Worm (Caenorhabditis elegans) whole organism, young adult: ENCODE measurements around the gene Y73F8A.20.

ENCODE experiments used
- F33H1.4 ChIP-seq: fragments of 200-800 bp; sonication (Bioruptor generic); IDR thresholded peaks from 2 replicates; pipeline ENCODE4 v1.3.6; 2022; ENCODE audit warnings: missing genetic modification reagents, missing genetic modification characterization, missing compliant biosample characterization
- F39B2.1 ChIP-seq: fragments of 200-800 bp; sonication (Bioruptor generic); IDR thresholded peaks from 2 replicates; pipeline ENCODE4 v1.3.6; 2022; ENCODE audit warnings: missing genetic modification reagents, missing genetic modification characterization, missing compliant biosample characterization
- F52B5.7 ChIP-seq: sonication (generic microtip); optimal IDR thresholded peaks from 2 replicates; lab custom pipeline; 2016; ENCODE audit warnings: mild to moderate bottlenecking, missing genetic modification characterization, missing compliant biosample characterization
- F55B11.4 ChIP-seq: sonication (generic microtip); optimal IDR thresholded peaks from 2 replicates; lab custom pipeline; 2016; ENCODE audit warnings: missing compliant biosample characterization, missing genetic modification characterization, borderline replicate concordance; ENCODE audit not compliant: insufficient read depth
- F57A8.1 ChIP-seq: fragments of 200-800 bp; sonication (Bioruptor generic); optimal IDR thresholded peaks from 2 replicates; lab custom pipeline; 2018; ENCODE audit warnings: mild to moderate bottlenecking, missing genetic modification characterization, moderate library complexity, missing compliant biosample characterization
- Y95B8A.8 ChIP-seq: fragments of 200-800 bp; sonication (Bioruptor generic); IDR thresholded peaks from 2 replicates; pipeline ENCODE4 v1.3.6; 2022; ENCODE audit warnings: missing genetic modification reagents, missing genetic modification characterization, missing compliant biosample characterization
- aptf-2 ChIP-seq: fragments of 200-800 bp; sonication (Bioruptor generic); conservative IDR thresholded peaks from 2 replicates; pipeline ENCODE4 v1.3.6; 2022; ENCODE audit warnings: missing genetic modification reagents, missing genetic modification characterization, missing compliant biosample characterization
- ceh-27 ChIP-seq: fragments of 200-800 bp; sonication (Bioruptor generic); optimal IDR thresholded peaks from 2 replicates; lab custom pipeline; 2018; ENCODE audit warnings: mild to moderate bottlenecking, missing genetic modification characterization, moderate library complexity, missing compliant biosample characterization
- efl-1 ChIP-seq: fragments of 150-350 bp; optimal IDR thresholded peaks from 2 replicates; lab custom pipeline; 2014; ENCODE audit warnings: missing biosample characterization, missing genetic modification reagents, missing genetic modification characterization
- fkh-3 ChIP-seq: sonication (generic microtip); optimal IDR thresholded peaks from 2 replicates; lab custom pipeline; 2016; ENCODE audit warnings: mild to moderate bottlenecking, missing genetic modification characterization, missing compliant biosample characterization
- nhr-80 ChIP-seq: sonication (generic microtip); optimal IDR thresholded peaks from 2 replicates; lab custom pipeline; 2016; ENCODE audit warnings: missing genetic modification characterization, missing compliant biosample characterization
- nhr-90 ChIP-seq: sonication (generic microtip); optimal IDR thresholded peaks from 2 replicates; lab custom pipeline; 2016; ENCODE audit warnings: missing genotype, mild to moderate bottlenecking, missing genetic modification characterization, missing compliant biosample characterization
- rcor-1 ChIP-seq: fragments of 200-800 bp; sonication (Bioruptor generic); IDR thresholded peaks from 2 replicates; pipeline ENCODE4 v1.3.6; 2022; ENCODE audit warnings: missing genetic modification reagents, missing genetic modification characterization, missing compliant biosample characterization
- sptf-2 ChIP-seq: fragments of 200-800 bp; sonication (Bioruptor generic); optimal IDR thresholded peaks from 2 replicates; lab custom pipeline; 2018; ENCODE audit warnings: mild to moderate bottlenecking, missing genetic modification characterization, missing compliant biosample characterization

DNA sequence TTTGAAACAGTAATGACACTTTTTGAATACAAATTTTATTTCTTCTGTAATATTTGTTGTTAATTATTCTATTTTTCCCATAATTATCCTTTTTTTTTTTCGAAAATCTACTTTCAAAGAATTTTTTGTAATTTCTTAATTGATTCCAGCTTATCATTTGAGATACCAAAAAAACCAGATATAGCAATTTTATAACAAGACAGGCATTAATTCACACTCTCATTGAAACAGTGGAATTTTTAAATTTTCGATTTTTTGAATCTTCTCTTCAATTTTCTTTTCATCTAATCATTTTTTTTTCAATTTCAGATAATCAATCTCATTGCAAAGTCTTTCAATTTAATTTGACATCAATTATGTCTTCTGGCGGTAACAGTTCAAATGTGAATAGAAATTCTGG is 21.7 kb downstream of the Y73F8A.20 start, which contains the start of gene nhr-5:
- TF ChIP-seq F57A8.1 (no peak), aptf-2 (GFP tag; lab: Robert Waterston, UW) (no peak), F52B5.7 (tag; lab: Kevin White, UChicago) (no peak), F55B11.4 (tag; lab: Kevin White, UChicago) (no peak), nhr-90 (tag; lab: Kevin White, UChicago) (no peak), F33H1.4 (GFP tag; lab: Robert Waterston, UW) (no peak), rcor-1 (no peak), ceh-27 (GFP tag; lab: Kevin White, UChicago) (no peak), sptf-2 (GFP tag; lab: Kevin White, UChicago) (no peak), nhr-80 (tag; lab: Kevin White, UChicago) (no peak), Y95B8A.8 (GFP tag; lab: Robert Waterston, UW) (no peak), efl-1 (no peak), fkh-3 (tag; lab: Kevin White, UChicago) (no peak), F39B2.1 (GFP tag; lab: Robert Waterston, UW) (no peak)
